Worm (Caenorhabditis elegans): ENCODE data around the gene avr-15.

avr-15 gene

DNA sequence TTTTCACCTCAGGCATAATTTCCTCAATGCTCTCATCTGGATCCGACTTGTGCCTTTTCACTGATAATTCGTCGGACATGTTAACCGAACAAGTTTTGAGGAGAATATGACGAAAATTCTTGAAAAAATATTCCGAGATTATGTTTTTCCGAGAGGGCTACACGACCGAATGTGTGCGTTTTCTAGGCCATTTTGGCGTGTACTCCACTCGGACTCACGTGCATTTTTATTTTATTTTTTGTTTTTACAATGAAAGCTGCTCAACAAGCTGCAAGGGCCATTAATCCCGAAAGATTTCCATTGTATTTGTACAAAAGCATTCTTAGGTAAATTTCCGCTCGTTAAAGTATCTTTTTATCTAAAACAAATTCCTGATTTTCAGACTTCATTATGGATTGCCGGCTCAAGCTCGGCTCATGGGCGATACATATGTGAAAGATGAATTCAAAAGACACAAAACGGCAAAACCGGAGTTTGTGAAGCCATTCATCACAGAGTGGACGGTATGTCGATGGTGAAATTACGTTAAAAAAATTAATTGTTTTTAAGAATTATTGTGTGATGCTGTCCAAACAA lies 43.2 kb downstream of the avr-15 start, which contains the start of the genes F25H9.6 and F25H9.7:
F25H9.6 (minus strand) TSS at position 172 of the 576 bp plus-strand sequence.
F25H9.7 (plus strand) TSS at position 187 of the 576 bp plus-strand sequence.
- TF ChIP-seq sea-1 (GFP tag; conservative IDR thresholded peaks at IDR 0.05) (no peak), ets-7 (tag; optimal IDR thresholded peaks at IDR 0.05) (peak; percentile 37), flt-1 (GFP tag; IDR thresholded peaks at IDR 0.05) (peak; percentile 58), pes-1 (GFP tag; IDR thresholded peaks at IDR 0.05) (peak; percentile 72), tbx-37 (GFP tag; conservative IDR thresholded peaks at IDR 0.05) (peak; percentile 89), hnd-1 (tag; optimal IDR thresholded peaks at IDR 0.05) (peak; percentile 7), ceh-13 (GFP tag; optimal IDR thresholded peaks at IDR 0.05) (no peak), ceh-36 (tag; optimal IDR thresholded peaks at IDR 0.05) (no peak), hmg-4 (GFP tag; optimal IDR thresholded peaks at IDR 0.05) (no peak), F13C5.2 (tag; optimal IDR thresholded peaks at IDR 0.05) (peak; percentile 64), tbx-11 (GFP tag; IDR thresholded peaks at IDR 0.05) (0 out of 2 replicates have a peak, but pooled peaks have one; percentile 17), scrt-1 (GFP tag; IDR thresholded peaks at IDR 0.05) (0 out of 2 replicates have a peak, but pooled peaks have one; percentile 32)

DNA sequence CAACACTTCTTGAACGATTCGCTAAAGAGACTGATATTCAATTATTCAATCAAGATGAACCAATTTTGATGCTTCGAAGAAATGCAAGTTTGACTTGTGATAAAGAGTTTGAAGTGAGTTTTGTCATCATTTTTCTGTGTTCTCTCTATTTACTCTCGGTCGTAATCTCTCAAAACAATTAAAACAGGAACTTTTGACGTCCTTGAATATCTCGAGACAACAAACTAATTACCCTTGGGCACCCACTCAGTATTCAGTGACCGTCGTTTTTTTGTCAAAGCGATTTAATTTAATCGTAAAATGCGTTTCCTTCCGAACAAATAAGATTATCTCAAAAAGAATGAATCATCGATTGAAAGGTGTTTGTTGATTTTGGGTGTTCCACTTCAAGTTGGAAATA lies 47.4 kb downstream of the avr-15 start:
- TF ChIP-seq hmbx-1 (tag; optimal IDR thresholded peaks at IDR 0.05) (no peak), tbx-37 (GFP tag; conservative IDR thresholded peaks at IDR 0.05) (no peak), B0310.2 (tag; optimal IDR thresholded peaks at IDR 0.05) (no peak), aly-1 (tag; optimal IDR thresholded peaks at IDR 0.05) (no peak)

ce11 chrV:13462974-13463373 lies 48.5 kb downstream of the avr-15 start, which contains the start of gene frm-10:
frm-10 (plus strand) TSS chrV:13463207.
- TF ChIP-seq ama-1 (optimal IDR thresholded peaks at IDR 0.05) (no peak), flt-1 (GFP tag; IDR thresholded peaks at IDR 0.05) (no peak), scrt-1 (GFP tag; IDR thresholded peaks at IDR 0.05) (no peak), sea-1 (GFP tag; conservative IDR thresholded peaks at IDR 0.05) (no peak), tbx-37 (GFP tag; conservative IDR thresholded peaks at IDR 0.05) (no peak), hmg-4 (GFP tag; optimal IDR thresholded peaks at IDR 0.05) (no peak), ceh-13 (GFP tag; optimal IDR thresholded peaks at IDR 0.05) (no peak), hnd-1 (tag; optimal IDR thresholded peaks at IDR 0.05) (no peak), F13C5.2 (tag; optimal IDR thresholded peaks at IDR 0.05) (no peak), aly-1 (tag; optimal IDR thresholded peaks at IDR 0.05) (no peak), B0310.2 (tag; optimal IDR thresholded peaks at IDR 0.05) (no peak), ceh-36 (tag; optimal IDR thresholded peaks at IDR 0.05) (no peak), pes-1 (GFP tag; IDR thresholded peaks at IDR 0.05) (no peak), tra-4 (tag; optimal IDR thresholded peaks at IDR 0.05) (no peak), ets-7 (tag; optimal IDR thresholded peaks at IDR 0.05) (no peak)

DNA sequence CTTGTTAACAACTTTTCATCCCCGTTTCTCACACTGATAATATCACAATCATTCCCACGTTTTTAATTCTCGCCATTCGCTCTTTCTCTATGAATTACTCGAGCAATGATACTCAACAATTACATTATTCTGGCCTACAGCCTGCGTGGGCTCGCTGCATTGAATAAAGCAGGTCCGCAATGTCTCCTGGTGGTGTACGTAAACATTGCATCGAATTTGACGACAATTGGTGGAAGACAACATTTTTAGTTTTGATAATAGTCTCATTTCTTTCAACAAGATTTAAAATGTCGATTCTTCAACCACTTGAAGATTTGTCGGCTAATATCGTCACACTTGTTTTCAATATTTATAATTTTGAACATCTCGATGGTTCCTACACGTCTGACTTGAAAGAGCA lies 52.2 kb downstream of the avr-15 start, which contains the start of gene bath-39:
bath-39 (plus strand) TSS at position 137 of the 400 bp plus-strand sequence.
- TF ChIP-seq F13C5.2 (tag; optimal IDR thresholded peaks at IDR 0.05) (peak; percentile 30), ceh-13 (GFP tag; optimal IDR thresholded peaks at IDR 0.05) (no peak)

- no peak for TF ChIP-seq ama-1 (optimal IDR thresholded peaks at IDR 0.05)
- TF ChIP-seq aly-1 (tag; optimal IDR thresholded peaks at IDR 0.05): no peak
- TF ChIP-seq B0310.2 (tag; optimal IDR thresholded peaks at IDR 0.05): no peak
- TF ChIP-seq pes-1 (GFP tag; IDR thresholded peaks at IDR 0.05): no peak
- no peak for TF ChIP-seq scrt-1 (GFP tag; IDR thresholded peaks at IDR 0.05)
- no peak for TF ChIP-seq tbx-11 (GFP tag; IDR thresholded peaks at IDR 0.05)
- no peak for TF ChIP-seq hnd-1 (tag; optimal IDR thresholded peaks at IDR 0.05)
- TF ChIP-seq F13C5.2 (tag; optimal IDR thresholded peaks at IDR 0.05): no peak
- no peak for TF ChIP-seq ceh-13 (GFP tag; optimal IDR thresholded peaks at IDR 0.05)
- no peak for TF ChIP-seq hmg-4 (GFP tag; optimal IDR thresholded peaks at IDR 0.05)
- no peak for TF ChIP-seq ceh-36 (tag; optimal IDR thresholded peaks at IDR 0.05)
These were observed 53.7 kb downstream of the avr-15 start, which contains the start of gene F25H9.2 for ce11 chrV:13457858-13458257. F25H9.2 (plus strand) TSS chrV:13458083.

DNA sequence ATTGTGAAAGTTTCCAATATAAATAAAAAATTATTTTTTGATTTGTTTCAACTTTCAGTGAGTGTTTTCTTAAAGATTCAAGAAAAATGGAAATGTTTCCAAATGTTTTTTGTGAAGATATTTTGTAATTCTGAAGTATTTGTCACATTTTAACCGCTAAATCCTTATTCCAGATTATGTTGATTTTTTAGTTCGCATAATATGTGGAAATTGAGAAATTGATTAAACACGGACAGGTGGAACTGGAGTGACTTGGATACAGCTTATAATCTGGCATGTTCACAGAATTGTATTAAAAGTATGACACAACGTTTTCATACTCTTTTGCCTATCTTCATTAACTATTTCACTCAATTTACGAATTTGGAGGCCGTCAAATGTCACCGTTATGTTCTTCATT lies 56.1 kb downstream of the avr-15 start, which contains the start of gene lurp-3:
lurp-3 (plus strand) TSS at position 301 of the 400 bp plus-strand sequence.
- TF ChIP-seq ama-1 (optimal IDR thresholded peaks at IDR 0.05): no peak

DNA sequence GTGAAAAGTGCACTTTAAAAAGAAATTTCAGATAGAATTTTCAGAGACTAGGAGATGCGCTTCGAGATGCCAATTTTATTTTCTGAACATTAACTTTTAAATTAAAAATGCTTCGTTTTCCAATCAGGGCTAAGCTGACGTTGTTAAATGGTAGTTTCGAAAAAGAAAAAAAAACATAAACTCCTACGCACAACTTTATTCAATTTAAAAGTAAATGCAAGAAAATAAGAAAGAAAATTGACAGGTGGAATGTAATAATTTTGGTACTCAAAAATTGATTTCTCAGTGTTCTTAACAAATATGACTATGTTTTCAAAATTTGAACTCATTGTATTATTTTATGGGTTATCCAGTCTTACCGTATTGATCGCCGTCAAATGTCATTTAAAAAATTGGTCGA lies 58.2 kb downstream of the avr-15 start, which contains the start of gene lurp-2:
lurp-2 (plus strand) TSS at position 301 of the 400 bp plus-strand sequence.
- no peak for TF ChIP-seq tbx-37 (GFP tag; conservative IDR thresholded peaks at IDR 0.05)
- no peak for TF ChIP-seq hmbx-1 (tag; optimal IDR thresholded peaks at IDR 0.05)
- TF ChIP-seq scrt-1 (GFP tag; IDR thresholded peaks at IDR 0.05): no peak
- TF ChIP-seq hmg-4 (GFP tag; optimal IDR thresholded peaks at IDR 0.05): no peak
- TF ChIP-seq ceh-36 (tag; optimal IDR thresholded peaks at IDR 0.05): no peak
- TF ChIP-seq ama-1 (optimal IDR thresholded peaks at IDR 0.05): no peak
- TF ChIP-seq tbx-11 (GFP tag; IDR thresholded peaks at IDR 0.05): no peak
- no peak for TF ChIP-seq sea-1 (GFP tag; conservative IDR thresholded peaks at IDR 0.05)
- TF ChIP-seq ceh-13 (GFP tag; optimal IDR thresholded peaks at IDR 0.05): no peak
- TF ChIP-seq tra-4 (tag; optimal IDR thresholded peaks at IDR 0.05): no peak
- TF ChIP-seq flt-1 (GFP tag; IDR thresholded peaks at IDR 0.05): no peak
- TF ChIP-seq aly-1 (tag; optimal IDR thresholded peaks at IDR 0.05): no peak
- TF ChIP-seq B0310.2 (tag; optimal IDR thresholded peaks at IDR 0.05): no peak
- TF ChIP-seq pes-1 (GFP tag; IDR thresholded peaks at IDR 0.05): no peak
- TF ChIP-seq hnd-1 (tag; optimal IDR thresholded peaks at IDR 0.05): no peak
- TF ChIP-seq ets-7 (tag; optimal IDR thresholded peaks at IDR 0.05): no peak
- no peak for TF ChIP-seq F13C5.2 (tag; optimal IDR thresholded peaks at IDR 0.05)

Data from whole organism, early embryonic.